Worm (Caenorhabditis elegans): Measurements from ENCODE around the gene ZK688.7.

The ZK688.7 gene

ce11 chrIII:7891573-7892306 lies 19.7 kb downstream of the ZK688.7 start, which contains the start of the genes ZK688.5 and fahd-1 (continued):
- no peak for TF ChIP-seq attf-4 (tag; optimal IDR thresholded peaks at IDR 0.05)
- no peak for TF ChIP-seq unc-62 (GFP tag; optimal IDR thresholded peaks at IDR 0.05 in 1 of 2)
- no peak for TF ChIP-seq unc-62 (tag; optimal IDR thresholded peaks at IDR 0.05)
- TF ChIP-seq nhr-41 (GFP tag; IDR thresholded peaks at IDR 0.05) = no peak
- TF ChIP-seq dmd-9 (GFP tag; IDR thresholded peaks at IDR 0.05) = no peak
- TF ChIP-seq ctbp-1 (GFP tag; IDR thresholded peaks at IDR 0.05) = peak; percentile 57
- no peak for TF ChIP-seq aly-2 (tag; optimal IDR thresholded peaks at IDR 0.05)
- no peak for TF ChIP-seq jun-1 (tag; optimal IDR thresholded peaks at IDR 0.05)
- TF ChIP-seq snpc-4 (tag; optimal IDR thresholded peaks at IDR 0.05) = no peak
- TF ChIP-seq lir-3 (tag; optimal IDR thresholded peaks at IDR 0.05) = no peak
- TF ChIP-seq duxl-1 (tag; optimal IDR thresholded peaks at IDR 0.05; ENCODE audit: poor library complexity) = no peak
- TF ChIP-seq set-16 (GFP tag; IDR thresholded peaks at IDR 0.05) = no peak; the same call in 1 of the 2 replicates
- no peak for TF ChIP-seq lin-13 (GFP tag; optimal IDR thresholded peaks at IDR 0.05)
- TF ChIP-seq T20F7.1 (GFP tag; optimal IDR thresholded peaks at IDR 0.05) = peak; percentile 40
- no peak for TF ChIP-seq nhr-237 (tag; optimal IDR thresholded peaks at IDR 0.05)
- peak; percentile 84 for TF ChIP-seq hlh-30 (tag; optimal IDR thresholded peaks at IDR 0.05; ENCODE audit: insufficient read depth)
- no peak for TF ChIP-seq daf-12 (tag; optimal IDR thresholded peaks at IDR 0.05)
- peak; percentile 22 for TF ChIP-seq spr-1 (tag; optimal IDR thresholded peaks at IDR 0.05)
- TF ChIP-seq D1046.2 (GFP tag; IDR thresholded peaks at IDR 0.05) = no peak
- TF ChIP-seq skn-1 (tag; optimal IDR thresholded peaks at IDR 0.05) = no peak
- TF ChIP-seq vab-7 (GFP tag; IDR thresholded peaks at IDR 0.05) = no peak
- TF ChIP-seq Y48G9A.11 (GFP tag; IDR thresholded peaks at IDR 0.05) = no peak
- no peak for TF ChIP-seq lin-29 (GFP tag; IDR thresholded peaks at IDR 0.05)
- TF ChIP-seq ztf-7 (tag; optimal IDR thresholded peaks at IDR 0.05) = no peak
- TF ChIP-seq ceh-44 (GFP tag; IDR thresholded peaks at IDR 0.05) = no peak
- TF ChIP-seq unc-130 (GFP tag; optimal IDR thresholded peaks at IDR 0.05) = no peak
- no peak for TF ChIP-seq snpc-1.2 (GFP tag; IDR thresholded peaks at IDR 0.05)
- no peak for TF ChIP-seq zfp-3 (GFP tag; conservative IDR thresholded peaks at IDR 0.05)
- 0 out of 2 replicates have a peak, but pooled peaks have one; percentile 41 for TF ChIP-seq lim-7 (GFP tag; IDR thresholded peaks at IDR 0.05)
- TF ChIP-seq Y105C5A.15 (GFP tag; IDR thresholded peaks at IDR 0.05) = no peak
- no peak for TF ChIP-seq lin-39 (tag; optimal IDR thresholded peaks at IDR 0.05)
- peak; percentile 45 for TF ChIP-seq nhr-10 (tag; optimal IDR thresholded peaks at IDR 0.05)
- no peak for TF ChIP-seq nhr-111 (GFP tag; optimal IDR thresholded peaks at IDR 0.05)
- TF ChIP-seq unc-39 (tag; optimal IDR thresholded peaks at IDR 0.05) = no peak
- TF ChIP-seq F49E8.2 (tag; optimal IDR thresholded peaks at IDR 0.05; ENCODE audit: borderline replicate concordance) = no peak
- no peak for TF ChIP-seq F26F4.8 (GFP tag; conservative IDR thresholded peaks at IDR 0.05)
- no peak for TF ChIP-seq zip-11 (GFP tag; IDR thresholded peaks at IDR 0.05)
- TF ChIP-seq daf-19 (GFP tag; conservative IDR thresholded peaks at IDR 0.05) = no peak
- TF ChIP-seq mdl-1 (tag; optimal IDR thresholded peaks at IDR 0.05) = peak; percentile 68 to 94
- TF ChIP-seq Y5F2A.4 (GFP tag; optimal IDR thresholded peaks at IDR 0.05) = no peak
- peak; percentile 55 for TF ChIP-seq lin-38 (GFP tag; IDR thresholded peaks at IDR 0.05)
- peak; percentile 31 for TF ChIP-seq nhr-48 (tag; optimal IDR thresholded peaks at IDR 0.05)
- TF ChIP-seq mep-1 (tag; optimal IDR thresholded peaks at IDR 0.05) = peak; percentile 88
- peak; percentile 47; the same call in 1 of the 2 replicates for TF ChIP-seq arid-1 (GFP tag; conservative IDR thresholded peaks at IDR 0.05)
- TF ChIP-seq madf-9 (GFP tag; conservative IDR thresholded peaks at IDR 0.05) = no peak
- TF ChIP-seq T26A8.4 (GFP tag; IDR thresholded peaks at IDR 0.05) = peak; percentile 18; the same call in 1 of the 2 replicates
- peak; percentile 48 for TF ChIP-seq pqm-1 (tag; optimal IDR thresholded peaks at IDR 0.05)
- TF ChIP-seq mdt-29 (GFP tag; IDR thresholded peaks at IDR 0.05) = no peak
- TF ChIP-seq dmd-6 (GFP tag; IDR thresholded peaks at IDR 0.05) = peak; percentile 72
- TF ChIP-seq ZK546.5 (tag; optimal IDR thresholded peaks at IDR 0.05) = no peak
- TF ChIP-seq madf-5 (GFP tag; IDR thresholded peaks at IDR 0.05) = no peak

Measured in whole organism, L4 larva.